Worm (Caenorhabditis elegans) whole organism, L3 larva: ENCODE measurements around the gene snap-29.

Experiments
- egl-27 ChIP-seq: sonication (generic microtip); optimal IDR thresholded peaks from 4 replicates; lab custom pipeline; 2017; ENCODE audit warnings: missing biosample characterization, missing genetic modification reagents, missing genetic modification characterization
- nhr-76 ChIP-seq: fragments of 150-350 bp; sonication (generic microtip); optimal IDR thresholded peaks from 5 replicates; lab custom pipeline; 2014; ENCODE audit warnings: missing biosample characterization, missing genetic modification characterization
- unc-39 ChIP-seq: sonication (generic microtip); optimal IDR thresholded peaks from 4 replicates; lab custom pipeline; 2017; ENCODE audit warnings: missing biosample characterization, missing genetic modification characterization
- zag-1 ChIP-seq: fragments of 150-350 bp; optimal IDR thresholded peaks from 2 replicates; lab custom pipeline; 2014; ENCODE audit warnings: missing biosample characterization, missing genetic modification characterization

DNA sequence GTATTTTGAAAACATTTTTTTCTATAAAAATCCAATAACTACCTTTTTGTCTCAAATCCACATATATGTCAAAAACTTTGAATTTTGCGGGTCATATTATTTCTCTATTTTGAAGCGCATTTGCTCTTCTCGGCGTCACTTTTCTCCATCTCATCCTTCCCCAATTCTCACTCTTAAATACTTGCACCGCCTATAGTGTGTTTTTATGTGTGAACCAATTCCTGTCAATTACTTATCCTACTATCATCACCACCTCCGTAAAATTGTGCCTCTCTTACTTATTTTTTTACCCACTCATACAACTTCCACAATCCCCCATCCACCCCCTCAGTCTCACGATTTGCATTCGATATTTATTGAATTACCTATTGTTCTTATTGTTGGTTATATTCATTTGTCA lies 29.8 kb downstream of the snap-29 start:
- TF ChIP-seq egl-27 (tag; lab: Kevin White, UChicago) (no peak), zag-1 (tag; lab: Kevin White, UChicago) (no peak), nhr-76 (no peak), unc-39 (no peak)
